Worm (Caenorhabditis elegans): ENCODE results near the gene Y48A6B.9.

The Y48A6B.9 gene

ce11 chrIII:11070210-11070609 lies 37.2 kb downstream of the Y48A6B.9 start:
- no peak for TF ChIP-seq elt-3 (tag; optimal IDR thresholded peaks at IDR 0.05)
- no peak for TF ChIP-seq ztf-1 (GFP tag; conservative IDR thresholded peaks at IDR 0.05)
- no peak for TF ChIP-seq nhr-21 (tag; optimal IDR thresholded peaks at IDR 0.05)
- TF ChIP-seq snpc-4 (tag; optimal IDR thresholded peaks at IDR 0.05): no peak
- no peak for TF ChIP-seq nhr-237 (tag; optimal IDR thresholded peaks at IDR 0.05)
- TF ChIP-seq crh-2 (tag; optimal IDR thresholded peaks at IDR 0.05): no peak

- no peak for TF ChIP-seq fos-1 (tag; optimal IDR thresholded peaks at IDR 0.05)
- no peak for TF ChIP-seq nhr-12 (tag; optimal IDR thresholded peaks at IDR 0.05)
- TF ChIP-seq ztf-11 (tag; optimal IDR thresholded peaks at IDR 0.05): no peak
- TF ChIP-seq mbf-1 (tag; optimal IDR thresholded peaks at IDR 0.05): no peak
- no peak for TF ChIP-seq ama-1 (optimal IDR thresholded peaks at IDR 0.05)
- TF ChIP-seq peb-1 (tag; optimal IDR thresholded peaks at IDR 0.05): no peak
- TF ChIP-seq R02D3.7 (tag; optimal IDR thresholded peaks at IDR 0.05): no peak
- TF ChIP-seq nhr-10 (tag; optimal IDR thresholded peaks at IDR 0.05): no peak
- TF ChIP-seq dmd-4 (tag; optimal IDR thresholded peaks at IDR 0.05): no peak
- no peak for TF ChIP-seq zag-1 (tag; optimal IDR thresholded peaks at IDR 0.05)
- TF ChIP-seq ztf-4 (tag; optimal IDR thresholded peaks at IDR 0.05): no peak
- no peak for TF ChIP-seq unc-55 (GFP tag; optimal IDR thresholded peaks at IDR 0.05)
Observed at ce11 chrIII:11074214-11074613, 41.2 kb downstream of the Y48A6B.9 start, which contains the start of gene str-261. Gene str-261, plus strand, starts transcription at chrIII:11074514.

ce11 chrIII:11076743-11077142 lies 43.8 kb downstream of the Y48A6B.9 start:
- TF ChIP-seq aly-2 (tag; optimal IDR thresholded peaks at IDR 0.05): no peak
- TF ChIP-seq alr-1 (tag; optimal IDR thresholded peaks at IDR 0.05): no peak
- TF ChIP-seq F13H6.1 (tag; optimal IDR thresholded peaks at IDR 0.05): no peak
- no peak for TF ChIP-seq nhr-25 (tag; optimal IDR thresholded peaks at IDR 0.05)
- no peak for TF ChIP-seq nhr-129 (tag; optimal IDR thresholded peaks at IDR 0.05)
- no peak for TF ChIP-seq nhr-6 (tag; optimal IDR thresholded peaks at IDR 0.05)
- no peak for TF ChIP-seq ceh-82 (tag; optimal IDR thresholded peaks at IDR 0.05)
- no peak for TF ChIP-seq sma-9 (GFP tag; optimal IDR thresholded peaks at IDR 0.05)
- TF ChIP-seq sma-9 (tag; optimal IDR thresholded peaks at IDR 0.05): no peak

- TF ChIP-seq mbf-1 (tag; optimal IDR thresholded peaks at IDR 0.05) (no peak), ZK546.5 (tag; optimal IDR thresholded peaks at IDR 0.05) (no peak), crh-2 (tag; optimal IDR thresholded peaks at IDR 0.05) (no peak), blmp-1 (tag; optimal IDR thresholded peaks at IDR 0.05; ENCODE audit: insufficient read depth) (no peak), nhr-12 (tag; optimal IDR thresholded peaks at IDR 0.05) (no peak), F13H6.1 (tag; optimal IDR thresholded peaks at IDR 0.05) (no peak), peb-1 (tag; optimal IDR thresholded peaks at IDR 0.05) (no peak), lsy-2 (tag; optimal IDR thresholded peaks at IDR 0.05) (no peak), nhr-21 (tag; optimal IDR thresholded peaks at IDR 0.05) (no peak), snpc-4 (tag; optimal IDR thresholded peaks at IDR 0.05) (no peak), aly-2 (tag; optimal IDR thresholded peaks at IDR 0.05) (no peak), ztf-11 (tag; optimal IDR thresholded peaks at IDR 0.05) (no peak), nhr-23 (tag; optimal IDR thresholded peaks at IDR 0.05) (no peak), skn-1 (tag; optimal IDR thresholded peaks at IDR 0.05) (no peak), lin-39 (tag; optimal IDR thresholded peaks at IDR 0.05) (no peak), unc-39 (tag; optimal IDR thresholded peaks at IDR 0.05) (no peak)
Observed at ce11 chrIII:11077404-11077803, 44.4 kb downstream of the Y48A6B.9 start, which contains the start of gene str-246. Gene str-246, plus strand, starts transcription at chrIII:11077704.

- TF ChIP-seq egl-27 (tag; optimal IDR thresholded peaks at IDR 0.05) (no peak), nhr-21 (tag; optimal IDR thresholded peaks at IDR 0.05) (no peak), ztf-4 (tag; optimal IDR thresholded peaks at IDR 0.05) (no peak), nhr-25 (tag; optimal IDR thresholded peaks at IDR 0.05) (no peak), sem-4 (tag; optimal IDR thresholded peaks at IDR 0.05) (no peak), mbf-1 (tag; optimal IDR thresholded peaks at IDR 0.05) (no peak), lin-39 (tag; optimal IDR thresholded peaks at IDR 0.05) (no peak), ama-1 (optimal IDR thresholded peaks at IDR 0.05) (no peak), F13H6.1 (tag; optimal IDR thresholded peaks at IDR 0.05) (no peak), nhr-129 (tag; optimal IDR thresholded peaks at IDR 0.05) (no peak), nhr-23 (tag; optimal IDR thresholded peaks at IDR 0.05) (no peak), unc-55 (GFP tag; optimal IDR thresholded peaks at IDR 0.05) (no peak), mdl-1 (tag; optimal IDR thresholded peaks at IDR 0.05) (no peak)
Observed at ce11 chrIII:11079445-11079844, 46.5 kb downstream of the Y48A6B.9 start, which contains the start of gene W09D6.4. Gene W09D6.4, plus strand, starts transcription at chrIII:11079745.

Measured in whole organism, L2 larva.